Fruit fly (Drosophila melanogaster) whole organism, embryonic: Measurements from ENCODE around the gene CG43845.

Experiments
- Ada2b ChIP-seq: fragments of 200-800 bp; sonication (Bioruptor generic); IDR thresholded peaks from 2 replicates; pipeline ENCODE4 v1.3.6; 2022; ENCODE audit warnings: missing biosample characterization, missing genetic modification characterization
- CG10209 ChIP-seq: fragments of 200-800 bp; sonication (Bioruptor generic); optimal IDR thresholded peaks from 3 replicates; lab custom pipeline; 2017; ENCODE audit warnings: missing biosample characterization, mild to moderate bottlenecking, missing genetic modification characterization, missing genetic modification reagents
- CG10979 ChIP-seq: fragments of 200-800 bp; sonication (Bioruptor generic); optimal IDR thresholded peaks from 2 replicates; lab custom pipeline; 2018; ENCODE audit warnings: missing biosample characterization, mild to moderate bottlenecking, missing genetic modification characterization, moderate library complexity
- CG11504 ChIP-seq: fragments of 200-800 bp; sonication (Bioruptor generic); optimal IDR thresholded peaks from 3 replicates; lab custom pipeline; 2019; ENCODE audit warnings: missing biosample characterization, mild to moderate bottlenecking, missing genetic modification characterization, moderate library complexity
- CG11696 ChIP-seq: fragments of 200-800 bp; sonication (Bioruptor generic); IDR thresholded peaks from 2 replicates; pipeline ENCODE4 v1.3.6; 2022; ENCODE audit warnings: missing biosample characterization, missing genetic modification characterization
- CG12155 ChIP-seq: fragments of 200-800 bp; sonication (Bioruptor generic); optimal IDR thresholded peaks from 3 replicates; lab custom pipeline; 2016; ENCODE audit warnings: missing biosample characterization, missing genetic modification characterization
- CG12769 ChIP-seq: fragments of 200-800 bp; sonication (Bioruptor generic); optimal IDR thresholded peaks from 2 replicates; lab custom pipeline; 2019; ENCODE audit warnings: missing biosample characterization, mild to moderate bottlenecking, missing genetic modification characterization, moderate library complexity
- CG14667 ChIP-seq: fragments of 200-800 bp; sonication (Bioruptor generic); IDR thresholded peaks from 2 replicates; pipeline ENCODE4 v1.3.6; 2022; ENCODE audit warnings: missing biosample characterization, missing genetic modification characterization
- CG1529 ChIP-seq: fragments of 200-800 bp; sonication (Bioruptor generic); optimal IDR thresholded peaks from 3 replicates; lab custom pipeline; 2018; ENCODE audit warnings: missing biosample characterization, missing genetic modification characterization
- CG15479 ChIP-seq: fragments of 200-800 bp; sonication (Bioruptor generic); optimal IDR thresholded peaks from 3 replicates; lab custom pipeline; 2019; ENCODE audit warnings: missing biosample characterization, mild to moderate bottlenecking, missing genetic modification characterization, moderate library complexity
- CG17912 ChIP-seq: fragments of 200-800 bp; sonication (Bioruptor generic); optimal IDR thresholded peaks from 2 replicates; lab custom pipeline; 2018; ENCODE audit warnings: missing biosample characterization, mild to moderate bottlenecking, missing genetic modification characterization
- CG31441 ChIP-seq: fragments of 200-800 bp; sonication (Bioruptor generic); IDR thresholded peaks from 2 replicates; pipeline ENCODE4 v1.3.6; 2022; ENCODE audit warnings: missing biosample characterization, missing genetic modification characterization
- CG34422 ChIP-seq: fragments of 200-800 bp; sonication (Bioruptor generic); IDR thresholded peaks from 3 replicates; pipeline ENCODE4 v1.3.6; 2022; ENCODE audit warnings: missing biosample characterization, missing genetic modification characterization
- CG3726 ChIP-seq: fragments of 200-800 bp; sonication (Bioruptor generic); IDR thresholded peaks from 3 replicates; pipeline ENCODE4, ENCODE4 v1.3.6; 2022; ENCODE audit warnings: missing biosample characterization, missing genetic modification characterization
- CG5245 ChIP-seq: fragments of 200-800 bp; sonication (Bioruptor generic); optimal IDR thresholded peaks from 3 replicates; lab custom pipeline; 2016; ENCODE audit warnings: missing biosample characterization, missing genetic modification characterization
- CG6654 ChIP-seq: fragments of 200-800 bp; sonication (Bioruptor generic); optimal IDR thresholded peaks from 2 replicates; lab custom pipeline; 2017; ENCODE audit warnings: missing biosample characterization, mild to moderate bottlenecking, missing genetic modification characterization
- CG6791 ChIP-seq: fragments of 200-800 bp; sonication (Bioruptor generic); IDR thresholded peaks from 3 replicates; pipeline ENCODE4 v1.3.6; 2022; ENCODE audit warnings: missing biosample characterization, missing genetic modification characterization; ENCODE audit not compliant: partially characterized antibody
- CG7357 ChIP-seq: fragments of 200-800 bp; sonication (Bioruptor generic); IDR thresholded peaks from 3 replicates; pipeline ENCODE4 v1.3.6; 2022; ENCODE audit warnings: missing biosample characterization, missing genetic modification characterization
- CG9215 ChIP-seq: fragments of 200-800 bp; sonication (Bioruptor generic); IDR thresholded peaks from 2 replicates; pipeline ENCODE4 v1.3.6; 2022; ENCODE audit warnings: missing biosample characterization, missing genetic modification characterization
- CG9609 ChIP-seq: fragments of 200-800 bp; sonication (Bioruptor generic); optimal IDR thresholded peaks from 3 replicates; lab custom pipeline; 2016; ENCODE audit warnings: missing biosample characterization, missing genetic modification characterization
- Deaf1 ChIP-seq: fragments of 200-800 bp; optimal IDR thresholded peaks from 3 replicates; lab custom pipeline; 2019; ENCODE audit warnings: missing biosample characterization, mild to moderate bottlenecking, missing genetic modification characterization, moderate library complexity
- Dll ChIP-seq: fragments of 200-800 bp; sonication (Bioruptor generic); IDR thresholded peaks from 4 replicates; pipeline ENCODE4 v1.3.6; 2022; ENCODE audit warnings: missing biosample characterization, missing genetic modification characterization; ENCODE audit not compliant: partially characterized antibody
- Doc3 ChIP-seq: fragments of 200-800 bp; sonication (Bioruptor generic); IDR thresholded peaks from 3 replicates; pipeline ENCODE4 v1.3.6; 2022; ENCODE audit warnings: missing biosample characterization, missing genetic modification characterization; ENCODE audit not compliant: partially characterized antibody
- E2f1 ChIP-seq: fragments of 200-800 bp; sonication (Bioruptor generic); IDR thresholded peaks from 2 replicates; pipeline ENCODE4 v1.3.6; 2022; ENCODE audit warnings: missing biosample characterization, missing genetic modification characterization
- E2f2 ChIP-seq: fragments of 200-800 bp; sonication (Bioruptor generic); IDR thresholded peaks from 2 replicates; pipeline ENCODE4 v1.3.6; 2022; ENCODE audit warnings: missing biosample characterization, missing genetic modification characterization
- HLH54F ChIP-seq: fragments of 200-800 bp; sonication (Bioruptor generic); optimal IDR thresholded peaks from 3 replicates; lab custom pipeline; 2016; ENCODE audit warnings: missing biosample characterization, missing genetic modification characterization
- Hand ChIP-seq: fragments of 200-800 bp; sonication (Bioruptor generic); optimal IDR thresholded peaks from 2 replicates; lab custom pipeline; 2017; ENCODE audit warnings: mild to moderate bottlenecking, missing biosample characterization, missing genetic modification reagents, missing genetic modification characterization
- HmgZ ChIP-seq: fragments of 200-800 bp; sonication (Bioruptor generic); optimal IDR thresholded peaks from 2 replicates; lab custom pipeline; 2018; ENCODE audit warnings: missing biosample characterization, mild to moderate bottlenecking, missing genetic modification characterization
- Hr51 ChIP-seq, 2 experiments: fragments of 200-800 bp; sonication (Bioruptor generic); optimal IDR thresholded peaks; 2 replicates in 1 of 2; 3 replicates in 1 of 2; lab custom pipeline; 2016 to 2018; ENCODE audit warnings: missing biosample characterization in 2 of 2, missing genetic modification characterization in 2 of 2, mild to moderate bottlenecking in 1 of 2, moderate library complexity in 1 of 2
- Med ChIP-seq: fragments of 200-800 bp; sonication (Bioruptor generic); peaks from one replicate; lab custom pipeline; 2016; ENCODE audit warnings: missing biosample characterization, missing genetic modification characterization, mild to moderate bottlenecking, inconsistent platforms, moderate library complexity
- Meics ChIP-seq: fragments of 200-800 bp; sonication (Bioruptor generic); optimal IDR thresholded peaks from 2 replicates; lab custom pipeline; 2017; ENCODE audit warnings: missing biosample characterization, mild to moderate bottlenecking, missing genetic modification characterization
- Myb ChIP-seq: fragments of 200-800 bp; sonication (Bioruptor generic); optimal IDR thresholded peaks from 2 replicates; lab custom pipeline; 2016; ENCODE audit warnings: missing biosample characterization, missing genetic modification characterization
- Vsx1 ChIP-seq: fragments of 200-800 bp; sonication (Bioruptor generic); optimal IDR thresholded peaks from 2 replicates; lab custom pipeline; 2017; ENCODE audit warnings: missing biosample characterization, mild to moderate bottlenecking, missing genetic modification characterization, missing genetic modification reagents
- ara ChIP-seq: fragments of 200-800 bp; sonication (Bioruptor generic); IDR thresholded peaks from 2 replicates; pipeline ENCODE4 v1.3.6; 2022; ENCODE audit warnings: missing biosample characterization, missing genetic modification characterization
- az2 ChIP-seq: fragments of 200-800 bp; sonication (Bioruptor generic); optimal IDR thresholded peaks from 3 replicates; lab custom pipeline; 2016; ENCODE audit warnings: missing biosample characterization, missing genetic modification characterization
- br ChIP-seq: fragments of >200 bp; optimal IDR thresholded peaks from 2 replicates; lab custom pipeline; 2017
- chinmo ChIP-seq: fragments of 200-800 bp; sonication (Bioruptor generic); IDR thresholded peaks from 4 replicates; pipeline ENCODE4 v1.3.6; 2022; ENCODE audit warnings: missing biosample characterization, missing genetic modification characterization; ENCODE audit not compliant: partially characterized antibody
- crp ChIP-seq, 2 experiments: fragments of 200-800 bp; sonication (Bioruptor generic); optimal IDR thresholded peaks; 2 replicates in 1 of 2; 3 replicates in 1 of 2; lab custom pipeline; 2017; ENCODE audit warnings: missing biosample characterization in 2 of 2, missing genetic modification characterization in 2 of 2, mild to moderate bottlenecking in 1 of 2, moderate library complexity in 1 of 2
- danr ChIP-seq: fragments of 200-800 bp; sonication (Bioruptor generic); IDR thresholded peaks from 2 replicates; pipeline ENCODE4 v1.3.6; 2022; ENCODE audit warnings: missing biosample characterization, missing genetic modification characterization
- dimm ChIP-seq: fragments of 200-800 bp; sonication (Bioruptor generic); IDR thresholded peaks from 2 replicates; pipeline ENCODE4 v1.3.6; 2022; ENCODE audit warnings: missing biosample characterization, missing genetic modification characterization
- dpn ChIP-seq, 2 experiments: fragments of 200-800 bp; sonication (Bioruptor generic); optimal IDR thresholded peaks; 3 replicates each; lab custom pipeline; 2016; ENCODE audit warnings: missing biosample characterization in 2 of 2, missing genetic modification characterization in 2 of 2
- ken ChIP-seq: fragments of 200-800 bp; sonication (Bioruptor generic); IDR thresholded peaks from 3 replicates; pipeline ENCODE4 v1.3.6; 2022; ENCODE audit warnings: missing biosample characterization, missing genetic modification characterization
- odd ChIP-seq: fragments of 200-800 bp; sonication (Bioruptor generic); optimal IDR thresholded peaks from 2 replicates; lab custom pipeline; 2017; ENCODE audit warnings: missing biosample characterization, mild to moderate bottlenecking, missing genetic modification characterization
- ranshi ChIP-seq: fragments of 200-800 bp; sonication (Bioruptor generic); IDR thresholded peaks from 2 replicates; pipeline ENCODE4 v1.3.6; 2022; ENCODE audit warnings: missing biosample characterization, missing genetic modification characterization
- salm ChIP-seq: fragments of 200-800 bp; sonication (Bioruptor generic); optimal IDR thresholded peaks from 2 replicates; lab custom pipeline; 2018; ENCODE audit warnings: missing biosample characterization, mild to moderate bottlenecking, missing genetic modification characterization
- sc ChIP-seq, 3 experiments: fragments of >200 bp in 2 of 3; fragments of 200-800 bp in 1 of 3; sonication (Bioruptor generic) in 1 of 3; optimal IDR thresholded peaks; 2 replicates in 2 of 3; 3 replicates in 1 of 3; lab custom pipeline; 2017; ENCODE audit warnings: mild to moderate bottlenecking in 1 of 3, missing biosample characterization in 1 of 3, missing genetic modification characterization in 1 of 3, missing genetic modification reagents in 1 of 3
- sens ChIP-seq: fragments of 200-800 bp; sonication (Bioruptor generic); peaks from one replicate; lab custom pipeline; 2016; ENCODE audit warnings: missing biosample characterization, missing genetic modification characterization
- slbo ChIP-seq: fragments of 200-800 bp; sonication (Bioruptor generic); IDR thresholded peaks from 2 replicates; pipeline ENCODE4 v1.3.6; 2022; ENCODE audit warnings: missing biosample characterization, missing genetic modification characterization
- sqz ChIP-seq: fragments of 200-800 bp; sonication (Bioruptor generic); optimal IDR thresholded peaks from 3 replicates; lab custom pipeline; 2018; ENCODE audit warnings: missing biosample characterization, mild to moderate bottlenecking, missing genetic modification characterization
- tin ChIP-seq: fragments of 200-800 bp; sonication (Bioruptor generic); optimal IDR thresholded peaks from 3 replicates; lab custom pipeline; 2016; ENCODE audit warnings: missing biosample characterization, missing genetic modification characterization

Gene CG43845

dm6 chr3R:5518627-5519026 lies 4.3 kb downstream of the CG43845 start (continued):
- TF ChIP-seq az2 (GFP tag; lab: Kevin White, UChicago) (peak; percentile 64), slbo (GFP tag; lab: Robert Waterston, UW) (peak; percentile 37; the same call in 1 of the 2 replicates), br (lab: Kevin White, UChicago) (no peak), CG12769 (tag; lab: Kevin White, UChicago) (peak; percentile 33), CG1529 (GFP tag; lab: Kevin White, UChicago) (peak; percentile 27), CG5245 (GFP tag; lab: Kevin White, UChicago) (no peak), Deaf1 (tag; lab: Kevin White, UChicago) (no peak), Meics (GFP tag; lab: Kevin White, UChicago) (peak; percentile 44), dimm (no peak), crp (GFP tag; optimal IDR thresholded peaks at IDR 0.05; lab: Kevin White, UChicago) (no peak), danr (no peak), Med (peak; percentile 93), CG15479 (GFP tag; lab: Kevin White, UChicago) (no peak), Hr51 (GFP tag; optimal IDR thresholded peaks at IDR 0.05; lab: Kevin White, UChicago) (peak in 1 of 2 experiments; percentile 70), Dll (0 out of 4 replicates have a peak, but pooled peaks have one; percentile 28), sc (optimal IDR thresholded peaks at IDR 0.05; lab: Kevin White, UChicago) (no peak), sc (GFP tag; optimal IDR thresholded peaks at IDR 0.05; lab: Kevin White, UChicago) (peak; percentile 20), CG9609 (GFP tag; lab: Kevin White, UChicago) (peak; percentile 45), CG10979 (tag; lab: Kevin White, UChicago) (peak; percentile 62), CG9215 (GFP tag; lab: Robert Waterston, UW) (no peak; the same call in 1 of the 2 replicates), CG10209 (GFP tag; lab: Kevin White, UChicago) (peak; percentile 38), CG34422 (GFP tag; lab: Robert Waterston, UW) (peak; percentile 51; the same call in 1 of the 3 replicates), Myb (GFP tag; lab: Kevin White, UChicago) (peak; percentile 26), CG17912 (GFP tag; lab: Kevin White, UChicago) (no peak), HmgZ (tag; lab: Kevin White, UChicago) (no peak), Doc3 (GFP tag; lab: Robert Waterston, UW) (no peak), tin (peak; percentile 35), CG3726 (GFP tag; lab: Robert Waterston, UW) (no peak), E2f1 (no peak), sens (GFP tag; lab: Kevin White, UChicago) (peak; percentile 87), CG14667 (no peak), ken (peak; percentile 60; the same call in 1 of the 3 replicates), salm (tag; lab: Kevin White, UChicago) (peak; percentile 6), CG11504 (tag; lab: Kevin White, UChicago) (peak; percentile 61), ara (GFP tag; lab: Robert Waterston, UW) (0 out of 2 replicates have a peak, but pooled peaks have one; percentile 8), CG12155 (GFP tag; lab: Kevin White, UChicago) (peak; percentile 27), ranshi (peak; percentile 30; the same call in 1 of the 2 replicates), odd (GFP tag; lab: Kevin White, UChicago) (peak; percentile 21), Vsx1 (no peak), CG6654 (GFP tag; lab: Kevin White, UChicago) (peak; percentile 11), CG31441 (peak; percentile 65), sqz (GFP tag; lab: Kevin White, UChicago) (no peak), Ada2b (GFP tag; lab: Robert Waterston, UW) (peak; percentile 40; the same call in 1 of the 2 replicates), CG7357 (GFP tag; lab: Robert Waterston, UW) (0 out of 3 replicates have a peak, but pooled peaks have one; percentile 28), dpn (GFP tag; optimal IDR thresholded peaks at IDR 0.05; lab: Kevin White, UChicago) (peak; percentile 45 to 47), CG6791 (no peak), CG11696 (GFP tag; lab: Robert Waterston, UW) (peak; percentile 8; the same call in 1 of the 2 replicates), E2f2 (GFP tag; lab: Robert Waterston, UW) (no peak), chinmo (no peak), HLH54F (GFP tag; lab: Kevin White, UChicago) (no peak), Hand (GFP tag; lab: Kevin White, UChicago) (no peak)
